Worm (Caenorhabditis elegans) whole organism, L1 larva: ENCODE measurements around the gene Y40A1A.3.

Source experiments
- C04F5.9 ChIP-seq: sonication (generic microtip); optimal IDR thresholded peaks from 2 replicates; lab custom pipeline; 2016; ENCODE audit warnings: missing genetic modification characterization, missing compliant biosample characterization
- C16A3.4 ChIP-seq: fragments of 150-350 bp; optimal IDR thresholded peaks from 2 replicates; lab custom pipeline; 2014; ENCODE audit warnings: missing biosample characterization, missing genetic modification characterization
- C34B4.2 ChIP-seq: sonication (generic microtip); optimal IDR thresholded peaks from 2 replicates; lab custom pipeline; 2017; ENCODE audit warnings: mild to moderate bottlenecking, missing genetic modification characterization, missing compliant biosample characterization
- Y116A8C.19 ChIP-seq: sonication (generic microtip); optimal IDR thresholded peaks from 2 replicates; lab custom pipeline; 2016; ENCODE audit warnings: missing compliant biosample characterization, missing genetic modification characterization, borderline replicate concordance
- ama-1 ChIP-seq: fragments of 150-350 bp; optimal IDR thresholded peaks from 2 replicates; lab custom pipeline; 2014
- ceh-63 ChIP-seq: fragments of 200-800 bp; sonication (Bioruptor generic); optimal IDR thresholded peaks from 2 replicates; lab custom pipeline; 2018; ENCODE audit warnings: mild to moderate bottlenecking, missing genetic modification characterization, missing compliant biosample characterization
- ceh-8 ChIP-seq: fragments of 200-800 bp; sonication (Bioruptor generic); optimal IDR thresholded peaks from 2 replicates; lab custom pipeline; 2018; ENCODE audit warnings: mild to moderate bottlenecking, missing genetic modification characterization, moderate library complexity, missing compliant biosample characterization
- ceh-82 ChIP-seq, 3 experiments: fragments of 150-350 bp in 1 of 3; sonication (generic microtip) in 2 of 3; optimal IDR thresholded peaks; 2 replicates each; lab custom pipeline; 2014 to 2017; ENCODE audit warnings: missing biosample characterization in 3 of 3, missing genetic modification characterization in 3 of 3
- ceh-88 ChIP-seq: fragments of 200-800 bp; sonication (Bioruptor generic); IDR thresholded peaks from 2 replicates; pipeline ENCODE4 v1.3.6; 2022; ENCODE audit warnings: missing genetic modification characterization, missing compliant biosample characterization
- ceh-90 ChIP-seq: sonication (generic microtip); optimal IDR thresholded peaks from 2 replicates; lab custom pipeline; 2016; ENCODE audit warnings: missing genetic modification characterization, missing compliant biosample characterization
- ces-1 ChIP-seq: fragments of 150-350 bp; optimal IDR thresholded peaks from 2 replicates; lab custom pipeline; 2014; ENCODE audit warnings: missing biosample characterization, missing genetic modification reagents, missing genetic modification characterization
- dpl-1 ChIP-seq, 3 experiments: fragments of 150-350 bp in 2 of 3; sonication (generic microtip) in 1 of 3; optimal IDR thresholded peaks; 2 replicates each; lab custom pipeline; 2014 to 2017; ENCODE audit warnings: missing biosample characterization in 3 of 3, missing genetic modification characterization in 3 of 3, missing genetic modification reagents in 3 of 3
- efl-1 ChIP-seq, 4 experiments: fragments of 150-350 bp; optimal IDR thresholded peaks in 3 of 4; peaks in 1 of 4; 1 replicate in 1 of 4; 2 replicates in 3 of 4; lab custom pipeline; 2014; ENCODE audit warnings: missing biosample characterization in 2 of 4, missing genetic modification characterization in 2 of 4, missing genetic modification reagents in 2 of 4
- efl-3 ChIP-seq: fragments of 200-800 bp; sonication (Bioruptor generic); optimal IDR thresholded peaks from 2 replicates; lab custom pipeline; 2018; ENCODE audit warnings: mild to moderate bottlenecking, missing genetic modification characterization, missing compliant biosample characterization
- egl-13 ChIP-seq: sonication (generic microtip); optimal IDR thresholded peaks from 2 replicates; lab custom pipeline; 2016; ENCODE audit warnings: missing genotype, missing genetic modification reagents, missing genetic modification characterization, missing compliant biosample characterization
- egl-27 ChIP-seq, 2 experiments: fragments of 150-350 bp in 1 of 2; sonication (generic microtip); optimal IDR thresholded peaks; 3 replicates each; lab custom pipeline; 2017 to 2018; ENCODE audit warnings: missing biosample characterization in 2 of 2, missing genetic modification characterization in 2 of 2, missing genetic modification reagents in 2 of 2
- elt-2 ChIP-seq: sonication (generic microtip); optimal IDR thresholded peaks from 2 replicates; lab custom pipeline; 2016; ENCODE audit warnings: missing genetic modification characterization, mild to moderate bottlenecking, inconsistent platforms, missing compliant biosample characterization, missing genetic modification reagents
- elt-3 ChIP-seq, 6 experiments: fragments of 150-350 bp in 1 of 6; sonication (generic microtip); optimal IDR thresholded peaks; 2 replicates each; lab custom pipeline; 2017 to 2018; ENCODE audit warnings: missing biosample characterization in 6 of 6, missing genetic modification characterization in 6 of 6, inconsistent platforms in 1 of 6
- ets-5 ChIP-seq: fragments of 200-800 bp; sonication (Bioruptor generic); IDR thresholded peaks from 2 replicates; pipeline ENCODE4 v1.3.6; 2022; ENCODE audit warnings: missing genetic modification characterization, missing compliant biosample characterization
- fkh-10 ChIP-seq: sonication (generic microtip); optimal IDR thresholded peaks from 2 replicates; lab custom pipeline; 2017; ENCODE audit warnings: missing biosample characterization, missing genetic modification reagents, missing genetic modification characterization
- fkh-4 ChIP-seq: sonication (generic microtip); optimal IDR thresholded peaks from 2 replicates; lab custom pipeline; 2016; ENCODE audit warnings: missing compliant biosample characterization, missing genetic modification characterization, borderline replicate concordance
- fos-1 ChIP-seq: fragments of 150-350 bp; optimal IDR thresholded peaks from 2 replicates; lab custom pipeline; 2014; ENCODE audit warnings: missing biosample characterization, missing genetic modification characterization
- hpl-2 ChIP-seq: fragments of 150-350 bp; optimal IDR thresholded peaks from 2 replicates; lab custom pipeline; 2014; ENCODE audit warnings: missing biosample characterization, missing genetic modification reagents, missing genetic modification characterization
- isw-1 ChIP-seq: fragments of 200-800 bp; sonication (Bioruptor generic); IDR thresholded peaks from 2 replicates; pipeline ENCODE4 v1.3.6; 2022; ENCODE audit warnings: missing genetic modification characterization, missing compliant biosample characterization
- lin-39 ChIP-seq: fragments of 150-350 bp; optimal IDR thresholded peaks from 2 replicates; lab custom pipeline; 2014; ENCODE audit warnings: missing biosample characterization, missing genetic modification reagents, missing genetic modification characterization
- mab-9 ChIP-seq: fragments of 200-800 bp; sonication (Bioruptor generic); IDR thresholded peaks from 2 replicates; pipeline ENCODE4 v1.3.6; 2022; ENCODE audit warnings: missing genetic modification reagents, missing genetic modification characterization, missing compliant biosample characterization
- nhr-11 ChIP-seq: fragments of 150-350 bp; optimal IDR thresholded peaks from 2 replicates; lab custom pipeline; 2014; ENCODE audit warnings: missing biosample characterization, missing genetic modification characterization
- nhr-12 ChIP-seq: sonication (generic microtip); optimal IDR thresholded peaks from 2 replicates; lab custom pipeline; 2017; ENCODE audit warnings: missing biosample characterization, missing genetic modification characterization
- nhr-20 ChIP-seq: sonication (generic microtip); optimal IDR thresholded peaks from 2 replicates; lab custom pipeline; 2016; ENCODE audit warnings: mild to moderate bottlenecking, missing genetic modification characterization, missing compliant biosample characterization
- nhr-237 ChIP-seq: fragments of 150-350 bp; optimal IDR thresholded peaks from 2 replicates; lab custom pipeline; 2014; ENCODE audit warnings: missing biosample characterization, missing genetic modification characterization
- nhr-47 ChIP-seq: sonication (generic microtip); optimal IDR thresholded peaks from 2 replicates; lab custom pipeline; 2016; ENCODE audit warnings: mild to moderate bottlenecking, missing genetic modification characterization, moderate library complexity, missing compliant biosample characterization
- nhr-76 ChIP-seq: sonication (generic microtip); optimal IDR thresholded peaks from 2 replicates; lab custom pipeline; 2017; ENCODE audit warnings: missing biosample characterization, missing genetic modification characterization
- nhr-85 ChIP-seq: sonication (generic microtip); peaks from one replicate; lab custom pipeline; 2016; ENCODE audit warnings: missing genetic modification characterization, inconsistent platforms, missing compliant biosample characterization
- nhr-90 ChIP-seq: sonication (generic microtip); optimal IDR thresholded peaks from 2 replicates; lab custom pipeline; 2016; ENCODE audit warnings: mild to moderate bottlenecking, missing genetic modification characterization, missing compliant biosample characterization; ENCODE audit not compliant: poor library complexity
- pag-3 ChIP-seq: sonication (generic microtip); optimal IDR thresholded peaks from 2 replicates; lab custom pipeline; 2017; ENCODE audit warnings: missing genetic modification characterization, mild to moderate bottlenecking, missing compliant biosample characterization, antibody characterized with exemption, borderline replicate concordance; ENCODE audit not compliant: insufficient read depth
- pax-3 ChIP-seq: fragments of 200-800 bp; sonication (Bioruptor generic); optimal IDR thresholded peaks from 2 replicates; lab custom pipeline; 2018; ENCODE audit warnings: mild to moderate bottlenecking, missing genetic modification characterization, moderate library complexity, missing compliant biosample characterization
- rnt-1 ChIP-seq: sonication (generic microtip); optimal IDR thresholded peaks from 2 replicates; lab custom pipeline; 2016; ENCODE audit warnings: mild to moderate bottlenecking, missing genetic modification characterization, moderate library complexity, missing compliant biosample characterization
- snu-23 ChIP-seq: sonication (generic microtip); optimal IDR thresholded peaks from 2 replicates; lab custom pipeline; 2016; ENCODE audit warnings: missing genetic modification characterization, missing compliant biosample characterization
- sup-37 ChIP-seq: fragments of 200-800 bp; sonication (Bioruptor generic); optimal IDR thresholded peaks from 2 replicates; lab custom pipeline; 2018; ENCODE audit warnings: mild to moderate bottlenecking, missing genetic modification characterization, missing compliant biosample characterization
- unc-30 ChIP-seq: sonication (generic microtip); optimal IDR thresholded peaks from 2 replicates; lab custom pipeline; 2017; ENCODE audit warnings: missing biosample characterization, missing genetic modification characterization
- unc-86 ChIP-seq: sonication (generic microtip); optimal IDR thresholded peaks from 2 replicates; lab custom pipeline; 2016; ENCODE audit warnings: missing genetic modification characterization, missing compliant biosample characterization
- unc-98 ChIP-seq: fragments of 200-800 bp; sonication (Bioruptor generic); IDR thresholded peaks from 2 replicates; pipeline ENCODE4 v1.3.6; 2022; ENCODE audit warnings: missing genetic modification characterization, missing compliant biosample characterization
- zag-1 ChIP-seq: fragments of 150-350 bp; optimal IDR thresholded peaks from 2 replicates; lab custom pipeline; 2014; ENCODE audit warnings: missing biosample characterization, missing genetic modification characterization
- ztf-4 ChIP-seq: fragments of 150-350 bp; optimal IDR thresholded peaks from 2 replicates; lab custom pipeline; 2014; ENCODE audit warnings: missing biosample characterization, missing genetic modification characterization

Gene Y40A1A.3

DNA sequence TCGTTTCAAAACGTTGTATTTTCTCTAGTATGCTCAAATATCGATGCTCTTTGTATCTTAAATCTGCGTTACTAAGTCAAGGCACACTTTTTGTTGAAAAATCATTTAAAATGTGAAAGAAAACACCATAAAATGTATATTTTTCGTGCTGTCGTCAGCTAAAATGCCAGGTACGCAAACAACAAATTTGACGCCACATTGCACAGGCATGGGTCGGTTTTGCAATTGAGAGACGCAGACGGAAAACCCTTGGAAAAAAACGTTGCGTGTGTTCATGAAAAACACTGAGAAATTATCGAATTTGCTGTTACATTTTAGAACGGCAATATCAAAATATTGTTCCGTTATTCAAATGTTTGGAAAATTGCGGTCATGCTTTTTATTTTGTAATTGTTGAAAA, 33.0 kb downstream of the Y40A1A.3 start (continued):
- TF ChIP-seq nhr-20 (peak; percentile 48), Y116A8C.19 (no peak), nhr-47 (peak; percentile 78), ceh-8 (GFP tag; lab: Kevin White, UChicago) (no peak), C34B4.2 (tag; lab: Kevin White, UChicago) (no peak), egl-13 (tag; lab: Kevin White, UChicago) (no peak), dpl-1 (GFP tag; optimal IDR thresholded peaks at IDR 0.05; lab: Kevin White, UChicago) (peak; percentile 18 to 61 (median 60)), ceh-90 (no peak), unc-30 (no peak), unc-98 (GFP tag; lab: Robert Waterston, UW) (no peak), egl-27 (tag; optimal IDR thresholded peaks at IDR 0.05; lab: Kevin White, UChicago) (no peak)
- TF ChIP-seq, all 84 proteins: peak for 33

DNA sequence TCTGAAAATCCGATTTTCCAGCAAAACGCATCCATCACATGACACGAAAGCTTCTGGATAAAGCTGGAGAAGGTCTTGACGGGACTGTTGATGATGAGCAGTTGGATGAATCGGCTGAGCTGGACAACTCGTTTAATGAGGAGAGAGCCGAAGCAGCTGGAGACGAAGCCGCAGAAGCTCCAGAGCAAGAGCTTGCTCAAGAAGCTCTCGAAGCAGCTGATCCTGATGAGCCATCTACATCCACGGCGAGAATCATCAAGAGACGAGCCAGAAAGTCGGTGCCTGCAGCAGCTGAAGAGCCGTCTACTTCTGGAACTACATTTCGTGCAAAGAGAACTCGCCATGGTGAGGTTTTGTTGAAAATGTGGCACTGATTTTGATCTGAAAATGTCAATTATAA, 33.4 kb downstream of the Y40A1A.3 start:
- no peak for TF ChIP-seq rnt-1
- TF ChIP-seq elt-2 (tag; lab: Kevin White, UChicago): no peak
- TF ChIP-seq dpl-1 (GFP tag; optimal IDR thresholded peaks at IDR 0.05; lab: Kevin White, UChicago): no peak
- TF ChIP-seq ces-1 (GFP tag; lab: Kevin White, UChicago): no peak
- no peak for TF ChIP-seq C04F5.9 (tag; lab: Kevin White, UChicago)
- TF ChIP-seq mab-9 (GFP tag; lab: Robert Waterston, UW): no peak
- no peak for TF ChIP-seq sup-37 (GFP tag; lab: Kevin White, UChicago)
- no peak for TF ChIP-seq ceh-63 (GFP tag; lab: Kevin White, UChicago)
- TF ChIP-seq C34B4.2 (tag; lab: Kevin White, UChicago): no peak
- TF ChIP-seq snu-23: no peak
- no peak for TF ChIP-seq lin-39 (tag; lab: Kevin White, UChicago)
- no peak for TF ChIP-seq fkh-4 (tag; lab: Kevin White, UChicago)
- no peak for TF ChIP-seq nhr-237
- no peak for TF ChIP-seq pax-3 (tag; lab: Kevin White, UChicago)
- no peak for TF ChIP-seq C16A3.4 (tag; lab: Kevin White, UChicago)
- TF ChIP-seq ceh-82 (tag; optimal IDR thresholded peaks at IDR 0.05; lab: Kevin White, UChicago): no peak
- no peak for TF ChIP-seq nhr-76
- TF ChIP-seq nhr-47: no peak
- no peak for TF ChIP-seq isw-1
- TF ChIP-seq, all 84 proteins: peak for 0

DNA sequence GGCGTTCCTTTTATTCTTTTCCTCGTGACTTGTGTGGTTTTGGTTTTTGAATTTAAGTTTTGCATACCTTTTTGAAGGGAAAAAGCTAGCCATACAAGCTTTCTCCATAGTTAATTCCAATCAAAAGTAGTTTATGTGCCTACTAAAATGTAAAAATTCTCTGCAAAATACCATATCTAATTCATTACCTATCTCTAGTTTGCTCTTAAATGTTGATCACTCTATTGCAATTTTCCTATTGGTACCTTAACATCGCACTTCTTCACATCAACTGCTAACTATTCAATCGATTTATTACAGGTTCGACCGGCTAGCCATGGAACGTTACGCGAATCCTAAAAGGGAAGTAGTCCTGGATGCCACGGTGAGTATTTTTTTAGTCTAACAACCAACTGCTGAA, 35.6 kb downstream of the Y40A1A.3 start, which contains the start of gene F52D2.7:
Gene F52D2.7 (plus strand): TSS at position 301 of the 400 bp plus-strand sequence.
- TF ChIP-seq nhr-90 (tag; lab: Kevin White, UChicago): no peak
- TF ChIP-seq nhr-85 (tag; lab: Kevin White, UChicago): peak; percentile 40
- no peak for TF ChIP-seq nhr-237
- TF ChIP-seq, all 84 proteins: peak for 1

DNA sequence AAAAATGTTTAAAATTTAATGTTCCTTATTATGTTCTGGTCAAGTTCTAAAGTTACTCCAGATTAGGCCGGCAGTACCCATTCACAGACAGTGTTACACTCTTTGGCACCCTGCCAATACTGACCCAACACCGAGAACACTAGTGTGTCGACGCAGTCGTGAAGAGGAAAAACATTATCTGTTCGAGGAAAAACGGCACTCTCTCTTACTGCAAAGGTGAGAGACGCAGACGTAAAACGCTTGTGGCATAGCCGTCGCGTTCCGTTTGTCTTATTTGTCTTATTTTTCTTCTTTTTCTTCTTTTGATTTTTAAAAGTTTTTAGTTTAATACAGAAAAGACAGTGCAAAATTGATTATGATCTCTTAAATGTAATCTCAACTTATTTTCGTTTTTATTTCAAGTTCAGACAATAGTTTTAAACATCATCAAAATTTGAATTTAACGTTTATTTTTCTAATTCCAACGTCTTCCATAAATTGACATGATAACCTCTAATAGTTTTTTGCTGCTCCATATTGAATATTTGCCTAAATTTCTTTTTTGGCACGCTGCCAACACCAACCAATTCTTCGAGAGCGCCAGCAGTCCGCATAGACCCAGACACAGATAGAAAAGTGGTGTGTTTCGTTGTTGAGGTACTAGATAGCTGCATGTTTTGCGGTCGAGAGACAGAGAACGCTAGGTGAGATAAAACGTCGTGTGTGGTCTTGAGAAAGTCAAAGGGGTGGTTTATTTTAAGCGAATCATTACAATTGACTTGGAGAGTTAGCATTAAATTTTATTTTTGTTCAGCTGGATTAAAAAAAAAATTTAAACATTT, 36.7 kb downstream of the Y40A1A.3 start:
- no peak for TF ChIP-seq ztf-4 (tag; lab: Kevin White, UChicago)
- TF ChIP-seq ceh-82 (tag; optimal IDR thresholded peaks at IDR 0.05; lab: Kevin White, UChicago): peak in 2 of 3 experiments; percentile 4 to 58
- TF ChIP-seq zag-1 (tag; lab: Kevin White, UChicago): no peak
- TF ChIP-seq ceh-8 (GFP tag; lab: Kevin White, UChicago): no peak
- TF ChIP-seq ama-1 (lab: Kevin White, UChicago): no peak
- TF ChIP-seq isw-1: no peak
- no peak for TF ChIP-seq nhr-11 (tag; lab: Kevin White, UChicago)
- no peak for TF ChIP-seq ets-5 (GFP tag; lab: Robert Waterston, UW)
- TF ChIP-seq ceh-90: no peak
- TF ChIP-seq efl-3 (GFP tag; lab: Kevin White, UChicago): no peak
- TF ChIP-seq ces-1 (GFP tag; lab: Kevin White, UChicago): no peak
- TF ChIP-seq hpl-2: no peak
- no peak for TF ChIP-seq fos-1 (tag; lab: Kevin White, UChicago)
- TF ChIP-seq rnt-1: peak; percentile 83
- no peak for TF ChIP-seq nhr-12
- TF ChIP-seq elt-3 (tag; optimal IDR thresholded peaks at IDR 0.05; lab: Kevin White, UChicago): no peak
- no peak for TF ChIP-seq mab-9 (GFP tag; lab: Robert Waterston, UW)
- peak in 1 of 2 experiments; percentile 11 for TF ChIP-seq efl-1 (optimal IDR thresholded peaks at IDR 0.05; lab: Kevin White, UChicago)
- TF ChIP-seq efl-1 (GFP tag; optimal IDR thresholded peaks at IDR 0.05 in 1 of 2; lab: Kevin White, UChicago): peak in 1 of 2 experiments; percentile 81
- peak; percentile 52 for TF ChIP-seq snu-23
- no peak for TF ChIP-seq fkh-10 (GFP tag; lab: Kevin White, UChicago)
- no peak for TF ChIP-seq egl-13 (tag; lab: Kevin White, UChicago)
- TF ChIP-seq ceh-88 (GFP tag; lab: Robert Waterston, UW): no peak
- no peak for TF ChIP-seq pag-3
- no peak for TF ChIP-seq unc-86 (tag; lab: Kevin White, UChicago)
- no peak for TF ChIP-seq ceh-63 (GFP tag; lab: Kevin White, UChicago)
